Worm (Caenorhabditis elegans): ENCODE data around the gene Y57E12AL.1.

DNA sequence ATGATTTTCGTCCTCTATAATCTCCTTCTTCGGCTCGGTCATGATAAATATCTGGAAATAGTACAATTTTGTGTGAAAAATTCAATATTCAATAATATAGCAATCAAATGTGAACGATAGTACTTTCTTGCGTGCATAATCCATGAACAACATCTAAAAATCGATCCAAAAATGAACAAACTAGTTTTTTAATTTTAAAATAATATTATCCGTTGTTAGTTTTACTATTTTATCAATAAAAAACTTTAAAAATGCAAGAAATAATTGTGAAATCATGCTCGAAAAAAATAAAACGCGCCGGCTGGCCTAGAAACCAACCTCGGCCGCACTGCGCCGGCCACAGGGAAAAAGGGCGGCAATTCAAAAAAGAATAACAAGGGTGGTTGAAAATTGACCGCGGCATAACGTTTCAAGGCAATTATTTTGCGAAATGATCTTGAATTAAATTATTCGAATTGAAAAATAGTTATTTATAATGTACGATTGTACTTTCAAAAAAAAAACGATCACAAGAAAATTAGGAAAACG lies 24.3 kb downstream of the Y57E12AL.1 start, which contains the start of gene mys-1:
- no peak for TF ChIP-seq lin-13 (GFP tag; optimal IDR thresholded peaks at IDR 0.05)
- TF ChIP-seq unc-39 (tag; optimal IDR thresholded peaks at IDR 0.05), result no peak
- TF ChIP-seq snpc-4 (tag; optimal IDR thresholded peaks at IDR 0.05), result no peak
- no peak for TF ChIP-seq nhr-77 (tag; optimal IDR thresholded peaks at IDR 0.05)
- no peak for TF ChIP-seq nhr-6 (tag; optimal IDR thresholded peaks at IDR 0.05)
- TF ChIP-seq R02D3.7 (tag; optimal IDR thresholded peaks at IDR 0.05), result no peak
- no peak for TF ChIP-seq ama-1 (optimal IDR thresholded peaks at IDR 0.05)
- no peak for TF ChIP-seq elt-3 (tag; optimal IDR thresholded peaks at IDR 0.05)
- TF ChIP-seq blmp-1 (tag; optimal IDR thresholded peaks at IDR 0.05; ENCODE audit: insufficient read depth), result no peak
- TF ChIP-seq alr-1 (tag; optimal IDR thresholded peaks at IDR 0.05), result no peak

Measured in whole organism, L2 larva.